Fruit fly (Drosophila melanogaster): ENCODE data around the gene CG10654.
A peak's percentile ranks its signal among the peaks of the same experiment; 100 is the strongest.

- TF ChIP-seq Six4 (GFP tag; optimal IDR thresholded peaks at IDR 0.05) (no peak), CG33213 (GFP tag; optimal IDR thresholded peaks at IDR 0.05) (no peak), dati (GFP tag; IDR thresholded peaks at IDR 0.05) (no peak), trh (GFP tag; optimal IDR thresholded peaks at IDR 0.05) (no peak), shn (GFP tag; optimal IDR thresholded peaks at IDR 0.05) (no peak), CG18011 (GFP tag; optimal IDR thresholded peaks at IDR 0.05) (no peak), Lim3 (GFP tag; IDR thresholded peaks at IDR 0.05) (no peak), C15 (GFP tag; IDR thresholded peaks at IDR 0.05) (no peak), CG3995 (GFP tag; optimal IDR thresholded peaks at IDR 0.05) (no peak), CG42726 (GFP tag; IDR thresholded peaks at IDR 0.05; ENCODE audit: partially characterized antibody) (0 out of 2 replicates have a peak, but pooled peaks have one; percentile 13)
Measured at dm6 chr3L:12484948-12485347, 22.7 kb downstream of the CG10654 start, which contains the start of gene CG10663.
